Fruit fly (Drosophila melanogaster): ENCODE results near the gene CG34282.

Gene CG34282

DNA sequence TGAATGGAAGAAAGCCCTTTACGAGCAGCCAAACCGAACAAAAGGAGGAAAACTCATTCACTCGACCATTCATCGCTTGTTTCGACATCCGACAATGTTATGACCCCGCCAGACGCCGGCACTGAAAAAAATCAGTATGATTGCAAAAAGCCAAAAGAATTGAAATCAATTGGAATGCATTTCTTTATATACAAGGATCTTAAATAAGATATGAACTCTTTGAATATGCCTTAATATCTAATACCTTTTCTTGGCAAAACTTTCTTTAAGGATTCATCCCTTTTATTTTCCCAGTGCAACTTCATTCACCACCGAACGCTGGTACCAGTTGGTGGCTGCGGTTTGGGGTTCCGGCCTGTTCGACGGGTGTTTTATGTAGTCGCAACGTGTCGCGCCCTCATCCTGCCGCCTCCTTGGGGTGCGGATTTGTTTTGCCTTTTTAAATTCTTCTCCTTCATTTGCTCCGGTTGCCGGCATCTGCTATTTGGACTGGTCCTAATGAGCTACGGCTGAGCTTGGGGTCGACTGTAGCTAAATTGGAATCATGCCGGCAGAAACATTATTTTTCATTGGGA lies 24.8 kb downstream of the CG34282 start (continued):
- TF ChIP-seq acj6 (GFP tag; optimal IDR thresholded peaks at IDR 0.05), result peak; percentile 56
- peak; percentile 45 to 74 for TF ChIP-seq ss (GFP tag; optimal IDR thresholded peaks at IDR 0.05)
- TF ChIP-seq CG6163 (GFP tag; IDR thresholded peaks at IDR 0.05), result peak; percentile 69; the same call in 1 of the 3 replicates
- no peak for TF ChIP-seq esn (GFP tag; optimal IDR thresholded peaks at IDR 0.05)
- peak; percentile 74 for TF ChIP-seq Ets96B (tag; optimal IDR thresholded peaks at IDR 0.05)
- peak; percentile 59 for TF ChIP-seq achi (GFP tag; optimal IDR thresholded peaks at IDR 0.05)
- peak; percentile 69 for TF ChIP-seq CG10669 (GFP tag; optimal IDR thresholded peaks at IDR 0.05)
- peak; percentile 19 for TF ChIP-seq Sox15 (GFP tag; optimal IDR thresholded peaks at IDR 0.05)

DNA sequence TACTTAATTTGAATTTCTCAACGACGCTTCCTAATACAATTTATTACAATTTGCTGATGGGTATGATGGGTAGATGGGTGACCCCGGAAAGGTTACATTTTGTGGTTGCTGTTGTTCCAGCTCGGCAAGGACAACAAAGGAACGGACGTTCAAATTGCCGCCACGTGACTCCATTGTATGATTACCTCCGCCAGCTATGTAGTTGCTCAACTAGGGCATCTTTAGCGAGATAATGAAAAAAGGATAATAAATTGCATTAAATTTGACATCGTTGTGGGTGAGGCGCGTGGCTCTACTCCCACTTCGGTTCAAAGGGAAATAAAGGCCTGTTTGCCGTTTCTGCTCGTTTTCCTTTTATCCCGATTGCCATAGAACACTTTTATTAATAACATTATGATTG lies 26.3 kb downstream of the CG34282 start:
- TF ChIP-seq CG11294 (GFP tag; IDR thresholded peaks at IDR 0.05) (no peak), CG15336 (GFP tag; IDR thresholded peaks at IDR 0.05) (no peak), CG32006 (GFP tag; optimal IDR thresholded peaks at IDR 0.05) (no peak), Eip78C (GFP tag) (no peak), acj6 (GFP tag; optimal IDR thresholded peaks at IDR 0.05) (no peak), topi (GFP tag; optimal IDR thresholded peaks at IDR 0.05) (no peak), Eip93F (GFP tag; optimal IDR thresholded peaks at IDR 0.05) (no peak), dac (GFP tag; optimal IDR thresholded peaks at IDR 0.05) (no peak), Lpt (GFP tag; optimal IDR thresholded peaks at IDR 0.05) (no peak), Hr38 (GFP tag; optimal IDR thresholded peaks at IDR 0.05) (no peak), CG8319 (GFP tag; optimal IDR thresholded peaks at IDR 0.05) (no peak), CG6854 (GFP tag; optimal IDR thresholded peaks at IDR 0.05) (no peak), CG10669 (GFP tag; optimal IDR thresholded peaks at IDR 0.05) (no peak), CG9139 (GFP tag; optimal IDR thresholded peaks at IDR 0.05) (no peak), Sox15 (GFP tag; optimal IDR thresholded peaks at IDR 0.05) (no peak), CG4318 (GFP tag; optimal IDR thresholded peaks at IDR 0.05) (no peak), CG6276 (GFP tag; optimal IDR thresholded peaks at IDR 0.05) (no peak), vri (GFP tag; optimal IDR thresholded peaks at IDR 0.05) (no peak), CG34406 (GFP tag; optimal IDR thresholded peaks at IDR 0.05) (no peak)

DNA sequence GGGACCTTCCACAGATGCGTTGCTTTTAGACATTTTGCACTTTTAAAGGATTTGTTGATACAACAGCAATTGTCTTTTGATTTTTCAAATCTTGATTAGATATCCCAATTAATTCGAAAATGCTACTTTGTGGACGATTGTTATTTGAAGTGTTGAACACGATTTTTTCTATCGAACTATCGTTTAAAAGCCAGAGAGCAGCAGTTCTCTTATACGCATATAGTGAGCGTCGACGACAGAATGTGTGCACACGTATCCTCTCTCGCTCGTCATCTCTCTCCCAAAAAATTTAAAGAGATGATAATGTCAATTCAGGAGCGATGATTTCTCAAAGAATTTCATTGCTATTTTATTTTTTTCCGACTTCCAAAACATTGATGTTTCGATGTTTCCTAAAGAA lies 27.4 kb downstream of the CG34282 start, which contains the start of gene CG34283:
TSS of gene CG34283 (minus strand) at position 101 of the 400 bp plus-strand sequence.
- no peak for TF ChIP-seq esn (GFP tag; optimal IDR thresholded peaks at IDR 0.05)
- no peak for TF ChIP-seq CG15336 (GFP tag; IDR thresholded peaks at IDR 0.05)
- TF ChIP-seq Eip78C (GFP tag), result no peak
- TF ChIP-seq CG32006 (GFP tag; optimal IDR thresholded peaks at IDR 0.05), result no peak
- no peak for TF ChIP-seq CG3032 (tag; optimal IDR thresholded peaks at IDR 0.05)

DNA sequence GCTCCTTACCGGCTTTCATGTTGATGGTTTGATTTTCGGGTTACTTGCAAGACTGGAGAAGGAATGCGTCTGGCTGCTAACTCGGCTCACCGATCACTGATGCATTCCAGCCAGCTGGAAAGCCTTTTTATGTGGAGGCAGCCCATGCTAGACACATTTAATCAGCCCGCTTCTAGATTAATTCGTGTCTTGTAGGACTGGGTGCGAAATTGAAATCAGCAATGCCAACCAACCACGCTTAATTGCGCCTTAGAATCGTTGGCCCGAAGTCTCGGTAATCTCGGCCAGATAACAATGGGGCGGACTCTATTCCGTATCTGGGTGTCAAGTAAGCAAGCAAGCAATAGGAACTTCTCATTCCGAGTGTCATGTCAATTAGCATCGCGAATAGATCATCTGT lies 31.3 kb downstream of the CG34282 start, which contains the start of gene CG7714:
TSS of gene CG7714 (minus strand) at position 101 of the 400 bp plus-strand sequence.
- no peak for TF ChIP-seq Smox (GFP tag; optimal IDR thresholded peaks at IDR 0.05)
- TF ChIP-seq CG3919 (GFP tag; optimal IDR thresholded peaks at IDR 0.05), result no peak
- TF ChIP-seq CG10631 (GFP tag; optimal IDR thresholded peaks at IDR 0.05), result no peak
- no peak for TF ChIP-seq lz (GFP tag; optimal IDR thresholded peaks at IDR 0.05)
- no peak for TF ChIP-seq Met (GFP tag; optimal IDR thresholded peaks at IDR 0.05)
- no peak for TF ChIP-seq CG6808 (GFP tag; optimal IDR thresholded peaks at IDR 0.05)

- TF ChIP-seq topi (GFP tag; optimal IDR thresholded peaks at IDR 0.05) (no peak), CG8119 (GFP tag; IDR thresholded peaks at IDR 0.05) (no peak), vri (GFP tag; optimal IDR thresholded peaks at IDR 0.05) (no peak), lz (GFP tag; optimal IDR thresholded peaks at IDR 0.05) (no peak), eg (GFP tag; IDR thresholded peaks at IDR 0.05) (no peak), CG6276 (GFP tag; optimal IDR thresholded peaks at IDR 0.05) (no peak), CG3032 (tag; optimal IDR thresholded peaks at IDR 0.05) (no peak), CG4318 (GFP tag; optimal IDR thresholded peaks at IDR 0.05) (no peak), svp (GFP tag) (no peak), CG15336 (GFP tag; IDR thresholded peaks at IDR 0.05) (no peak), CG6854 (GFP tag; optimal IDR thresholded peaks at IDR 0.05) (no peak), CG3919 (GFP tag; optimal IDR thresholded peaks at IDR 0.05) (no peak), Eip93F (GFP tag; optimal IDR thresholded peaks at IDR 0.05) (no peak), Ets96B (tag; optimal IDR thresholded peaks at IDR 0.05) (no peak), dsx (GFP tag; optimal IDR thresholded peaks at IDR 0.05; ENCODE audit: poor library complexity, severe bottlenecking) (no peak), Hr4 (GFP tag; optimal IDR thresholded peaks at IDR 0.05) (no peak), Eip75B (GFP tag; optimal IDR thresholded peaks at IDR 0.05) (no peak), Lpt (GFP tag; optimal IDR thresholded peaks at IDR 0.05) (no peak), Hr38 (GFP tag; optimal IDR thresholded peaks at IDR 0.05) (no peak)
These were observed 33.3 kb downstream of the CG34282 start, which contains the start of gene CG7715 for dm6 chr3R:18728368-18728767. CG7715 (minus strand) TSS chr3R:18728468.

Data from whole organism, prepupa.